Fruit fly (Drosophila melanogaster) whole organism, embryonic: ENCODE data around the gene CG15336.

Experiments
- Atf-2 ChIP-seq: fragments of 200-800 bp; sonication (Bioruptor generic); optimal IDR thresholded peaks from 2 replicates; lab custom pipeline; 2016; ENCODE audit warnings: missing biosample characterization, missing genetic modification characterization
- Bgb ChIP-seq: fragments of 200-800 bp; sonication (Bioruptor generic); IDR thresholded peaks from 2 replicates; pipeline ENCODE4 v1.3.6; 2022; ENCODE audit warnings: missing biosample characterization, missing genetic modification characterization; ENCODE audit not compliant: partially characterized antibody
- C15 ChIP-seq: fragments of 200-800 bp; sonication (Bioruptor generic); IDR thresholded peaks from 3 replicates; pipeline ENCODE4 v1.3.6; 2022; ENCODE audit warnings: missing biosample characterization, missing genetic modification characterization
- CG10654 ChIP-seq: fragments of 200-800 bp; sonication (Bioruptor generic); optimal IDR thresholded peaks from 2 replicates; lab custom pipeline; 2016; ENCODE audit warnings: missing biosample characterization, missing genetic modification characterization
- CG12391 ChIP-seq: fragments of 200-800 bp; sonication (Bioruptor generic); optimal IDR thresholded peaks from 3 replicates; lab custom pipeline; 2018; ENCODE audit warnings: missing biosample characterization, mild to moderate bottlenecking, missing genetic modification characterization, moderate library complexity
- CG15073 ChIP-seq: fragments of 200-800 bp; sonication (Bioruptor generic); optimal IDR thresholded peaks from 2 replicates; lab custom pipeline; 2016; ENCODE audit warnings: missing biosample characterization, missing genetic modification characterization
- CG17186 ChIP-seq: fragments of 200-800 bp; sonication (Bioruptor generic); optimal IDR thresholded peaks from 3 replicates; lab custom pipeline; 2017; ENCODE audit warnings: missing biosample characterization, missing genetic modification reagents, missing genetic modification characterization
- CG17385 ChIP-seq: fragments of 200-800 bp; sonication (Bioruptor generic); optimal IDR thresholded peaks from 3 replicates; lab custom pipeline; 2018; ENCODE audit warnings: missing biosample characterization, mild to moderate bottlenecking, missing genetic modification characterization
- CG17829 ChIP-seq: fragments of 200-800 bp; optimal IDR thresholded peaks from 2 replicates; lab custom pipeline; 2019; ENCODE audit warnings: missing biosample characterization, mild to moderate bottlenecking, missing genetic modification characterization, moderate library complexity
- CG32532 ChIP-seq: fragments of 200-800 bp; sonication (Bioruptor generic); IDR thresholded peaks from 2 replicates; pipeline ENCODE4 v1.3.6; 2022; ENCODE audit warnings: missing biosample characterization, missing genetic modification characterization
- CG32772 ChIP-seq: fragments of 200-800 bp; sonication (Bioruptor generic); IDR thresholded peaks from 2 replicates; pipeline ENCODE4 v1.3.6; 2022; ENCODE audit warnings: missing biosample characterization, missing genetic modification characterization
- CG3281 ChIP-seq: fragments of 200-800 bp; sonication (Bioruptor generic); optimal IDR thresholded peaks from 3 replicates; lab custom pipeline; 2017; ENCODE audit warnings: missing biosample characterization, mild to moderate bottlenecking, missing genetic modification characterization
- CG34376 ChIP-seq: fragments of 200-800 bp; sonication (Bioruptor generic); optimal IDR thresholded peaks from 2 replicates; lab custom pipeline; 2018; ENCODE audit warnings: missing biosample characterization, mild to moderate bottlenecking, missing genetic modification characterization
- CG7963 ChIP-seq: fragments of 200-800 bp; sonication (Bioruptor generic); IDR thresholded peaks from 3 replicates; pipeline ENCODE4 v1.3.6; 2022; ENCODE audit warnings: missing biosample characterization, missing genetic modification characterization; ENCODE audit not compliant: partially characterized antibody
- CG8281 ChIP-seq: fragments of 200-800 bp; sonication (Bioruptor generic); optimal IDR thresholded peaks from 2 replicates; lab custom pipeline; 2018; ENCODE audit warnings: missing biosample characterization, mild to moderate bottlenecking, missing genetic modification characterization, moderate library complexity
- CG9437 ChIP-seq: fragments of 200-800 bp; sonication (Bioruptor generic); optimal IDR thresholded peaks from 2 replicates; lab custom pipeline; 2018; ENCODE audit warnings: missing biosample characterization, mild to moderate bottlenecking, missing genetic modification characterization
- CG9876 ChIP-seq: fragments of 200-800 bp; sonication (Bioruptor generic); optimal IDR thresholded peaks from 2 replicates; lab custom pipeline; 2016; ENCODE audit warnings: missing biosample characterization, missing genetic modification characterization
- Doc2 ChIP-seq: fragments of 200-800 bp; sonication (Bioruptor generic); IDR thresholded peaks from 2 replicates; pipeline ENCODE4 v1.3.6; 2022; ENCODE audit warnings: missing biosample characterization, missing genetic modification characterization
- GATAe ChIP-seq: fragments of 200-800 bp; sonication (Bioruptor generic); conservative IDR thresholded peaks from 2 replicates; pipeline ENCODE4 v1.3.6; 2022; ENCODE audit warnings: missing biosample characterization, missing genetic modification characterization
- H2.0 ChIP-seq: fragments of 200-800 bp; sonication (Bioruptor generic); IDR thresholded peaks from 2 replicates; pipeline ENCODE4 v1.3.6; 2022; ENCODE audit warnings: missing biosample characterization, missing genetic modification characterization
- Hand ChIP-seq: fragments of 200-800 bp; sonication (Bioruptor generic); optimal IDR thresholded peaks from 2 replicates; lab custom pipeline; 2017; ENCODE audit warnings: mild to moderate bottlenecking, missing biosample characterization, missing genetic modification reagents, missing genetic modification characterization
- Hr39 ChIP-seq: fragments of >200 bp; optimal IDR thresholded peaks from 2 replicates; lab custom pipeline; 2017
- MBD-R2 ChIP-seq: fragments of 200-800 bp; sonication (Bioruptor generic); IDR thresholded peaks from 2 replicates; pipeline ENCODE4 v1.3.6; 2022; ENCODE audit warnings: missing biosample characterization, missing genetic modification characterization
- Myb ChIP-seq: fragments of 200-800 bp; sonication (Bioruptor generic); optimal IDR thresholded peaks from 2 replicates; lab custom pipeline; 2016; ENCODE audit warnings: missing biosample characterization, missing genetic modification characterization
- Neu2 ChIP-seq: fragments of 200-800 bp; sonication (Bioruptor generic); optimal IDR thresholded peaks from 3 replicates; lab custom pipeline; 2016; ENCODE audit warnings: missing biosample characterization, missing genetic modification characterization, borderline replicate concordance
- PHDP ChIP-seq: fragments of 200-800 bp; sonication (Bioruptor generic); optimal IDR thresholded peaks from 3 replicates; lab custom pipeline; 2018; ENCODE audit warnings: missing biosample characterization, mild to moderate bottlenecking, missing genetic modification characterization, moderate library complexity
- bab2 ChIP-seq: fragments of 200-800 bp; sonication (Bioruptor generic); optimal IDR thresholded peaks from 2 replicates; lab custom pipeline; 2016; ENCODE audit warnings: missing biosample characterization, missing genetic modification characterization
- bbx ChIP-seq: fragments of 200-800 bp; sonication (Bioruptor generic); IDR thresholded peaks from 2 replicates; pipeline ENCODE4 v1.3.6; 2022; ENCODE audit warnings: missing biosample characterization, missing genetic modification characterization; ENCODE audit not compliant: partially characterized antibody
- da ChIP-seq: fragments of 200-800 bp; sonication (Bioruptor generic); optimal IDR thresholded peaks from 2 replicates; lab custom pipeline; 2016; ENCODE audit warnings: missing biosample characterization, missing genetic modification characterization
- danr ChIP-seq: fragments of 200-800 bp; sonication (Bioruptor generic); IDR thresholded peaks from 2 replicates; pipeline ENCODE4 v1.3.6; 2022; ENCODE audit warnings: missing biosample characterization, missing genetic modification characterization
- fd102C ChIP-seq: fragments of 200-800 bp; sonication (Bioruptor generic); optimal IDR thresholded peaks from 2 replicates; lab custom pipeline; 2018; ENCODE audit warnings: missing biosample characterization, mild to moderate bottlenecking, missing genetic modification characterization, moderate library complexity
- fu2 ChIP-seq: fragments of 200-800 bp; sonication (Bioruptor generic); optimal IDR thresholded peaks from 2 replicates; lab custom pipeline; 2016; ENCODE audit warnings: missing biosample characterization, missing genetic modification characterization
- gfzf ChIP-seq: fragments of 200-800 bp; sonication (Bioruptor generic); optimal IDR thresholded peaks from 2 replicates; lab custom pipeline; 2016; ENCODE audit warnings: missing biosample characterization, mild to moderate bottlenecking, missing genetic modification characterization, moderate library complexity
- h ChIP-seq: fragments of >200 bp; optimal IDR thresholded peaks from 2 replicates; lab custom pipeline; 2017
- her ChIP-seq: fragments of 200-800 bp; sonication (Bioruptor generic); optimal IDR thresholded peaks from 2 replicates; lab custom pipeline; 2016; ENCODE audit warnings: missing biosample characterization, missing genetic modification characterization
- ind ChIP-seq: fragments of 200-800 bp; sonication (Bioruptor generic); optimal IDR thresholded peaks from 3 replicates; lab custom pipeline; 2016; ENCODE audit warnings: missing biosample characterization, missing genetic modification characterization
- lab ChIP-seq: fragments of 200-800 bp; sonication (Bioruptor generic); optimal IDR thresholded peaks from 3 replicates; lab custom pipeline; 2017; ENCODE audit warnings: missing biosample characterization, missing genetic modification characterization, mild to moderate bottlenecking, moderate library complexity, missing genetic modification reagents
- salm ChIP-seq: fragments of 200-800 bp; sonication (Bioruptor generic); optimal IDR thresholded peaks from 2 replicates; lab custom pipeline; 2018; ENCODE audit warnings: missing biosample characterization, mild to moderate bottlenecking, missing genetic modification characterization
- sd ChIP-seq: fragments of 200-800 bp; sonication (Bioruptor generic); optimal IDR thresholded peaks from 3 replicates; lab custom pipeline; 2018; ENCODE audit warnings: missing biosample characterization, mild to moderate bottlenecking, missing genetic modification characterization, moderate library complexity
- sens ChIP-seq: fragments of 200-800 bp; sonication (Bioruptor generic); peaks from one replicate; lab custom pipeline; 2016; ENCODE audit warnings: missing biosample characterization, missing genetic modification characterization
- sens-2 ChIP-seq: fragments of 200-800 bp; sonication (Bioruptor generic); IDR thresholded peaks from 2 replicates; pipeline ENCODE4 v1.3.6; 2022; ENCODE audit warnings: missing biosample characterization, missing genetic modification characterization
- so ChIP-seq: fragments of 200-800 bp; sonication (Bioruptor generic); IDR thresholded peaks from 3 replicates; pipeline ENCODE4 v1.3.6; 2022; ENCODE audit warnings: missing biosample characterization, missing genetic modification characterization
- sug ChIP-seq: fragments of 200-800 bp; optimal IDR thresholded peaks from 2 replicates; lab custom pipeline; 2019; ENCODE audit warnings: missing biosample characterization, mild to moderate bottlenecking, missing genetic modification characterization, moderate library complexity
- tgo ChIP-seq: fragments of 200-800 bp; sonication (Bioruptor generic); IDR thresholded peaks from 3 replicates; pipeline ENCODE4 v1.3.6; 2022; ENCODE audit warnings: missing biosample characterization, missing genetic modification characterization
- trem ChIP-seq: fragments of 200-800 bp; optimal IDR thresholded peaks from 3 replicates; lab custom pipeline; 2019; ENCODE audit warnings: missing biosample characterization, mild to moderate bottlenecking, missing genetic modification characterization, moderate library complexity
- tup ChIP-seq: fragments of 200-800 bp; sonication (Bioruptor generic); optimal IDR thresholded peaks from 2 replicates; lab custom pipeline; 2016; ENCODE audit warnings: missing biosample characterization, mild to moderate bottlenecking, missing genetic modification characterization, moderate library complexity
- unc-4 ChIP-seq: fragments of 200-800 bp; sonication (Bioruptor generic); IDR thresholded peaks from 2 replicates; pipeline ENCODE4 v1.3.6; 2022; ENCODE audit warnings: missing biosample characterization, missing genetic modification characterization; ENCODE audit not compliant: partially characterized antibody

The CG15336 gene

DNA sequence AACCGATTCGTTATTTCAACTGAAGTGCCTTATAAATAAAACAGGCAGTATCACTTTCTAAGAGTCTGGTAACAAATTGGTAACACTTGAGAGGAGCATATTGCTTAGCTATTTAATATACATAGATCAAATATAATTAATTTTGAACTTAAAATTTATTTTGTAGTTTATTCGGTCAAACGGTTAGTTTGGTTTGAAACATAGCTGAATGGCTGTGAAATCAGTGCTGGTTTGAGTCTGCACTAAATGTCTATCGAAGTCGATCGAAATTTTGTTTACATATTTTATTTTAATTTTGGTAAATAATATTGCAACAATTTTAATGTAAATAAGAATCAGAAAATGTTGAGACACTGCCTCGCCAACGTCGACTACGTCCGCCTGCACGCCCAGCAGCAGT is 807 bp downstream of the CG15336 start, which contains the start of gene CG10959 (continued):
- TF ChIP-seq CG9437 (GFP tag; lab: Kevin White, UChicago) = no peak
- TF ChIP-seq CG7963 = no peak
- no peak for TF ChIP-seq CG17186 (GFP tag; lab: Kevin White, UChicago)
- no peak for TF ChIP-seq Hr39 (lab: Kevin White, UChicago)
- no peak for TF ChIP-seq tgo
- no peak for TF ChIP-seq CG15073
- no peak for TF ChIP-seq Doc2 (GFP tag; lab: Robert Waterston, UW)
- no peak for TF ChIP-seq CG12391 (tag; lab: Kevin White, UChicago)
- no peak for TF ChIP-seq lab
- TF ChIP-seq CG34376 (GFP tag; lab: Kevin White, UChicago) = no peak
- TF ChIP-seq GATAe = no peak
- TF ChIP-seq Neu2 = no peak
- no peak for TF ChIP-seq PHDP
- no peak for TF ChIP-seq fd102C (GFP tag; lab: Kevin White, UChicago)
- TF ChIP-seq Hand = no peak
- no peak for TF ChIP-seq sug (tag; lab: Kevin White, UChicago)
- TF ChIP-seq CG17385 = no peak
- TF ChIP-seq CG3281 (GFP tag; lab: Kevin White, UChicago) = no peak
- no peak for TF ChIP-seq CG32772 (GFP tag; lab: Robert Waterston, UW)
- TF ChIP-seq CG17829 (tag; lab: Kevin White, UChicago) = no peak
- no peak for TF ChIP-seq H2.0
- TF ChIP-seq so = no peak
- TF ChIP-seq bbx (GFP tag; lab: Robert Waterston, UW) = no peak
- no peak for TF ChIP-seq CG10654 (GFP tag; lab: Kevin White, UChicago)
- TF ChIP-seq unc-4 (GFP tag; lab: Robert Waterston, UW) = no peak
- TF ChIP-seq gfzf (GFP tag; lab: Kevin White, UChicago) = peak; percentile 17
- TF ChIP-seq CG9876 (GFP tag; lab: Kevin White, UChicago) = no peak
- TF ChIP-seq sens (GFP tag; lab: Kevin White, UChicago) = peak; percentile 86
- TF ChIP-seq tup = no peak
- TF ChIP-seq CG32532 = no peak
- TF ChIP-seq trem (tag; lab: Kevin White, UChicago) = peak; percentile 30
- no peak for TF ChIP-seq sd (tag; lab: Kevin White, UChicago)
- no peak for TF ChIP-seq CG8281 (tag; lab: Kevin White, UChicago)
- TF ChIP-seq Myb (GFP tag; lab: Kevin White, UChicago) = peak; percentile 3
- TF ChIP-seq bab2 (GFP tag; lab: Kevin White, UChicago) = no peak
- TF ChIP-seq Bgb (GFP tag; lab: Robert Waterston, UW) = no peak
- peak; percentile 51 for TF ChIP-seq sens-2 (GFP tag; lab: Robert Waterston, UW)
- no peak for TF ChIP-seq da
- TF ChIP-seq MBD-R2 (GFP tag; lab: Robert Waterston, UW) = peak; percentile 61; the same call in 1 of the 2 replicates
- TF ChIP-seq her (GFP tag; lab: Kevin White, UChicago) = no peak
- TF ChIP-seq fu2 (GFP tag; lab: Kevin White, UChicago) = no peak
- TF ChIP-seq danr (GFP tag; lab: Robert Waterston, UW) = no peak
- TF ChIP-seq ind (GFP tag; lab: Kevin White, UChicago) = no peak
- TF ChIP-seq C15 = no peak
- no peak for TF ChIP-seq salm
- no peak for TF ChIP-seq Atf-2
- no peak for TF ChIP-seq h (lab: Kevin White, UChicago)
- TF ChIP-seq, all 482 proteins: peak for 24
